Worm (Caenorhabditis elegans) whole organism, midembryonic: ENCODE results near the gene hda-11.

ENCODE experiments used
- T22C8.4 ChIP-seq: fragments of 200-800 bp; sonication (Bioruptor generic); IDR thresholded peaks from 2 replicates; pipeline ENCODE4 v1.3.6; 2022; ENCODE audit warnings: missing genetic modification characterization, missing compliant biosample characterization
- cog-1 ChIP-seq: sonication (generic microtip); optimal IDR thresholded peaks from 2 replicates; lab custom pipeline; 2016; ENCODE audit warnings: missing genetic modification characterization, missing compliant biosample characterization
- flt-1 ChIP-seq: fragments of 200-800 bp; sonication (Bioruptor generic); IDR thresholded peaks from 2 replicates; pipeline ENCODE4 v1.3.6; 2022; ENCODE audit warnings: missing genetic modification characterization, missing compliant biosample characterization
- klf-2 ChIP-seq: fragments of 200-800 bp; sonication (Bioruptor generic); conservative IDR thresholded peaks from 2 replicates; pipeline ENCODE4 v1.3.6; 2022; ENCODE audit warnings: missing genetic modification reagents, missing genetic modification characterization, missing compliant biosample characterization
- med-1 ChIP-seq: sonication (generic microtip); optimal IDR thresholded peaks from 2 replicates; lab custom pipeline; 2017; ENCODE audit warnings: missing genetic modification characterization, mild to moderate bottlenecking, missing compliant biosample characterization, antibody characterized with exemption, missing genetic modification reagents; ENCODE audit not compliant: insufficient read depth
- ref-1 ChIP-seq: fragments of 200-800 bp; sonication (Bioruptor generic); conservative IDR thresholded peaks from 2 replicates; pipeline ENCODE4 v1.3.6; 2022; ENCODE audit warnings: missing genetic modification reagents, missing genetic modification characterization, missing compliant biosample characterization
- tab-1 ChIP-seq: fragments of 200-800 bp; sonication (Bioruptor generic); IDR thresholded peaks from 2 replicates; pipeline ENCODE4 v1.3.6; 2022; ENCODE audit warnings: missing genetic modification characterization, missing compliant biosample characterization
- ztf-23 ChIP-seq: fragments of 200-800 bp; sonication (Bioruptor generic); IDR thresholded peaks from 2 replicates; pipeline ENCODE4 v1.3.6; 2022; ENCODE audit warnings: missing genetic modification reagents, missing genetic modification characterization, missing compliant biosample characterization
- ztf-29 ChIP-seq: fragments of 200-800 bp; sonication (Bioruptor generic); IDR thresholded peaks from 2 replicates; pipeline ENCODE4 v1.3.6; 2022; ENCODE audit warnings: missing genetic modification reagents, missing genetic modification characterization, missing compliant biosample characterization

The hda-11 gene

ce11 chrV:10501295-10501694, 24.7 kb upstream of the hda-11 start, which contains the start of gene C35A5.3:
C35A5.3 (minus strand) TSS chrV:10501395.
- no peak for TF ChIP-seq ztf-23
- TF ChIP-seq tab-1 (GFP tag; lab: Robert Waterston, UW): no peak
- TF ChIP-seq T22C8.4 (GFP tag; lab: Robert Waterston, UW): no peak
- no peak for TF ChIP-seq cog-1 (tag; lab: Kevin White, UChicago)
- no peak for TF ChIP-seq med-1 (GFP tag; lab: Kevin White, UChicago)
- TF ChIP-seq flt-1 (GFP tag; lab: Robert Waterston, UW): no peak
- no peak for TF ChIP-seq ref-1 (GFP tag; lab: Robert Waterston, UW)
- TF ChIP-seq klf-2 (GFP tag; lab: Robert Waterston, UW): no peak
- no peak for TF ChIP-seq ztf-29 (GFP tag; lab: Robert Waterston, UW)

ce11 chrV:10503011-10503410, 23.0 kb upstream of the hda-11 start, which contains the start of gene C35A5.11:
C35A5.11 (minus strand) TSS chrV:10503111.
- TF ChIP-seq T22C8.4 (GFP tag; lab: Robert Waterston, UW) (no peak), ztf-23 (no peak), ztf-29 (GFP tag; lab: Robert Waterston, UW) (no peak), med-1 (GFP tag; lab: Kevin White, UChicago) (no peak), flt-1 (GFP tag; lab: Robert Waterston, UW) (no peak), klf-2 (GFP tag; lab: Robert Waterston, UW) (no peak), cog-1 (tag; lab: Kevin White, UChicago) (no peak), ref-1 (GFP tag; lab: Robert Waterston, UW) (no peak), tab-1 (GFP tag; lab: Robert Waterston, UW) (no peak)

DNA sequence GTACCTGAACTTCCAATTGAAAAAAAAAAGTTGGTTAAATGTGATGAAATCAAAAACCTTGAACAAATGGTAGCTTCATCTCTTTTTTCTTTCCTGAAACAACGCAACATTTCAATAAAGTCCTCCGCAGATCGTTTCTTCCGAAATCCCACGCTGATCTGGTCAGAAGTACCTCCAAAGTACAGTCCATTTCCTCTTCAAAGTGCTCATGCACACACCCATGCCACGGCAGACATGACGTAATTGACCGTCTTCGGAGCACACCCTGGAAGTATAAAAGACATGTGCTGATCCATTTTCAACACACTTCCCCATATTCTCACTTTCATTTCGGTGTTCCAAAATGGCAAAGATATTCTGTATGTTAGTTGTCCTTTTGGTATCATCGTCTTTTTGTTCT, 22.1 kb upstream of the hda-11 start, which contains the start of gene C35A5.10:
Gene C35A5.10, plus strand, starts transcription at position 301 of the 400 bp plus-strand sequence.
- no peak for TF ChIP-seq ref-1 (GFP tag; lab: Robert Waterston, UW)
- TF ChIP-seq med-1 (GFP tag; lab: Kevin White, UChicago): no peak
- no peak for TF ChIP-seq ztf-23
- no peak for TF ChIP-seq T22C8.4 (GFP tag; lab: Robert Waterston, UW)
- TF ChIP-seq flt-1 (GFP tag; lab: Robert Waterston, UW): no peak
- TF ChIP-seq tab-1 (GFP tag; lab: Robert Waterston, UW): no peak
- no peak for TF ChIP-seq ztf-29 (GFP tag; lab: Robert Waterston, UW)
- no peak for TF ChIP-seq klf-2 (GFP tag; lab: Robert Waterston, UW)
- TF ChIP-seq cog-1 (tag; lab: Kevin White, UChicago): no peak

- TF ChIP-seq ztf-23 (no peak), ztf-29 (GFP tag; lab: Robert Waterston, UW) (no peak), klf-2 (GFP tag; lab: Robert Waterston, UW) (no peak), T22C8.4 (GFP tag; lab: Robert Waterston, UW) (no peak), cog-1 (tag; lab: Kevin White, UChicago) (no peak), tab-1 (GFP tag; lab: Robert Waterston, UW) (no peak), ref-1 (GFP tag; lab: Robert Waterston, UW) (no peak), med-1 (GFP tag; lab: Kevin White, UChicago) (no peak), flt-1 (GFP tag; lab: Robert Waterston, UW) (no peak)
These were observed 20.4 kb upstream of the hda-11 start, which contains the start of gene C35A5.5 for ce11 chrV:10505553-10505952. C35A5.5 (plus strand) TSS chrV:10505853.

DNA sequence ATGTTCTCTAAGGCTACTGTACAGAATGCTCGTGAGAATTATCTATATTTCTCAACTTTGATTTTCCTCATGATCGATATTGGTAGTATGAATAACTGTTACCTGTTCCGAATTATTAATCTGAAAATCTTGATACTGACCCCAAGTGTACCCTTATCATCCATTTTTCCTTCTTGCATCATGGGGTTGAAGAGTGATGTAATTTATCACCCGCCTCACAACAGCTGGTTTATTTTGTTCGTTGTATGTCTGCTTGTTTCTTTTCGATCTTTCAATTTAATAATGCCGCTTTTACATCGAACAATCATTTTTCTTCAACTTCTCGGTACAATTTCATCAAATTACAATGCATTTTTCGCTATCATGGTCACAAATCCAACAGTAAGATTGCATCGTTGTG, 17.1 kb upstream of the hda-11 start, which contains the start of gene C35A5.6:
Gene C35A5.6, plus strand, starts transcription at position 283 of the 400 bp plus-strand sequence.
- TF ChIP-seq cog-1 (tag; lab: Kevin White, UChicago) (no peak), T22C8.4 (GFP tag; lab: Robert Waterston, UW) (no peak), flt-1 (GFP tag; lab: Robert Waterston, UW) (no peak), ztf-29 (GFP tag; lab: Robert Waterston, UW) (no peak), ref-1 (GFP tag; lab: Robert Waterston, UW) (no peak), med-1 (GFP tag; lab: Kevin White, UChicago) (no peak), tab-1 (GFP tag; lab: Robert Waterston, UW) (no peak)

- no peak for TF ChIP-seq med-1 (GFP tag; lab: Kevin White, UChicago)
- TF ChIP-seq klf-2 (GFP tag; lab: Robert Waterston, UW): no peak
- TF ChIP-seq flt-1 (GFP tag; lab: Robert Waterston, UW): no peak
- TF ChIP-seq T22C8.4 (GFP tag; lab: Robert Waterston, UW): no peak
- TF ChIP-seq ref-1 (GFP tag; lab: Robert Waterston, UW): no peak
- TF ChIP-seq ztf-23: no peak
- TF ChIP-seq tab-1 (GFP tag; lab: Robert Waterston, UW): no peak
- TF ChIP-seq cog-1 (tag; lab: Kevin White, UChicago): no peak
- TF ChIP-seq ztf-29 (GFP tag; lab: Robert Waterston, UW): no peak
These were observed 11.7 kb upstream of the hda-11 start, which contains the start of gene dmsr-8 for ce11 chrV:10514271-10514670. dmsr-8 (minus strand) TSS chrV:10514371.

ce11 chrV:10516702-10517101, 9.3 kb upstream of the hda-11 start:
- no peak for TF ChIP-seq ref-1 (GFP tag; lab: Robert Waterston, UW)
- TF ChIP-seq ztf-23: no peak
- no peak for TF ChIP-seq flt-1 (GFP tag; lab: Robert Waterston, UW)
- no peak for TF ChIP-seq ztf-29 (GFP tag; lab: Robert Waterston, UW)
- TF ChIP-seq tab-1 (GFP tag; lab: Robert Waterston, UW): no peak
- no peak for TF ChIP-seq cog-1 (tag; lab: Kevin White, UChicago)
- no peak for TF ChIP-seq T22C8.4 (GFP tag; lab: Robert Waterston, UW)
- no peak for TF ChIP-seq med-1 (GFP tag; lab: Kevin White, UChicago)
- no peak for TF ChIP-seq klf-2 (GFP tag; lab: Robert Waterston, UW)

- TF ChIP-seq ztf-23: no peak
- TF ChIP-seq ztf-29 (GFP tag; lab: Robert Waterston, UW): no peak
- TF ChIP-seq tab-1 (GFP tag; lab: Robert Waterston, UW): no peak
- no peak for TF ChIP-seq cog-1 (tag; lab: Kevin White, UChicago)
These were observed 2.5 kb downstream of the hda-11 start, which contains the start of gene F25D1.3 for ce11 chrV:10528500-10528899. F25D1.3 (plus strand) TSS chrV:10528724.

- TF ChIP-seq tab-1 (GFP tag; lab: Robert Waterston, UW): no peak
- no peak for TF ChIP-seq ztf-23
- TF ChIP-seq flt-1 (GFP tag; lab: Robert Waterston, UW): no peak
- TF ChIP-seq ref-1 (GFP tag; lab: Robert Waterston, UW): no peak
- TF ChIP-seq cog-1 (tag; lab: Kevin White, UChicago): no peak
- TF ChIP-seq klf-2 (GFP tag; lab: Robert Waterston, UW): no peak
- no peak for TF ChIP-seq med-1 (GFP tag; lab: Kevin White, UChicago)
- no peak for TF ChIP-seq T22C8.4 (GFP tag; lab: Robert Waterston, UW)
- TF ChIP-seq ztf-29 (GFP tag; lab: Robert Waterston, UW): no peak
These were observed 3.6 kb downstream of the hda-11 start for ce11 chrV:10529600-10529999.
